Fruit fly (Drosophila melanogaster) whole organism, embryonic: ENCODE data around the gene mib2.

Source experiments
- ATbp ChIP-seq: fragments of 200-800 bp; sonication (Bioruptor generic); optimal IDR thresholded peaks from 2 replicates; lab custom pipeline; 2017; ENCODE audit warnings: missing biosample characterization, mild to moderate bottlenecking, missing genetic modification characterization, missing genetic modification reagents
- CG10147 ChIP-seq: fragments of 200-800 bp; sonication (Bioruptor generic); optimal IDR thresholded peaks from 2 replicates; lab custom pipeline; 2019; ENCODE audit warnings: missing biosample characterization, mild to moderate bottlenecking, missing genetic modification characterization, moderate library complexity
- CG10431 ChIP-seq: fragments of 200-800 bp; sonication (Bioruptor generic); optimal IDR thresholded peaks from 3 replicates; lab custom pipeline; 2018; ENCODE audit warnings: missing biosample characterization, mild to moderate bottlenecking, missing genetic modification characterization
- CG10565 ChIP-seq: fragments of 200-800 bp; sonication (Bioruptor generic); optimal IDR thresholded peaks from 3 replicates; lab custom pipeline; 2016; ENCODE audit warnings: missing biosample characterization, mild to moderate bottlenecking, missing genetic modification characterization
- CG11085 ChIP-seq: fragments of 200-800 bp; sonication (Bioruptor generic); IDR thresholded peaks from 2 replicates; pipeline ENCODE4 v1.3.6; 2022; ENCODE audit warnings: missing biosample characterization, missing genetic modification characterization
- CG11398 ChIP-seq: fragments of 200-800 bp; sonication (Bioruptor generic); optimal IDR thresholded peaks from 2 replicates; lab custom pipeline; 2016; ENCODE audit warnings: missing biosample characterization, missing genetic modification characterization
- CG12744 ChIP-seq: fragments of 200-800 bp; sonication (Bioruptor generic); optimal IDR thresholded peaks from 2 replicates; lab custom pipeline; 2016; ENCODE audit warnings: missing biosample characterization, missing genetic modification characterization
- CG15269 ChIP-seq: fragments of 200-800 bp; sonication (Bioruptor generic); optimal IDR thresholded peaks from 2 replicates; lab custom pipeline; 2018; ENCODE audit warnings: missing biosample characterization, mild to moderate bottlenecking, missing genetic modification characterization, moderate library complexity
- CG1529 ChIP-seq: fragments of 200-800 bp; sonication (Bioruptor generic); optimal IDR thresholded peaks from 3 replicates; lab custom pipeline; 2018; ENCODE audit warnings: missing biosample characterization, missing genetic modification characterization
- CG15479 ChIP-seq: fragments of 200-800 bp; sonication (Bioruptor generic); optimal IDR thresholded peaks from 3 replicates; lab custom pipeline; 2019; ENCODE audit warnings: missing biosample characterization, mild to moderate bottlenecking, missing genetic modification characterization, moderate library complexity
- CG1647 ChIP-seq: fragments of 200-800 bp; sonication (Bioruptor generic); optimal IDR thresholded peaks from 3 replicates; lab custom pipeline; 2016; ENCODE audit warnings: missing biosample characterization, missing genetic modification characterization
- CG17328 ChIP-seq: fragments of 200-800 bp; sonication (Bioruptor generic); IDR thresholded peaks from 2 replicates; pipeline ENCODE4 v1.3.6; 2022; ENCODE audit warnings: missing biosample characterization, missing genetic modification characterization
- CG17568 ChIP-seq: fragments of 200-800 bp; sonication (Bioruptor generic); optimal IDR thresholded peaks from 2 replicates; lab custom pipeline; 2018; ENCODE audit warnings: missing biosample characterization, mild to moderate bottlenecking, missing genetic modification characterization, moderate library complexity
- CG17612 ChIP-seq: fragments of 200-800 bp; sonication (Bioruptor generic); IDR thresholded peaks from 2 replicates; pipeline ENCODE4 v1.3.6; 2022; ENCODE audit warnings: missing biosample characterization, missing genetic modification characterization
- CG18476 ChIP-seq: fragments of 200-800 bp; sonication (Bioruptor generic); optimal IDR thresholded peaks from 2 replicates; lab custom pipeline; 2016; ENCODE audit warnings: missing biosample characterization, mild to moderate bottlenecking, missing genetic modification characterization
- CG33213 ChIP-seq: fragments of 200-800 bp; sonication (Bioruptor generic); optimal IDR thresholded peaks from 3 replicates; lab custom pipeline; 2016; ENCODE audit warnings: missing biosample characterization, missing genetic modification characterization
- CG4404 ChIP-seq: fragments of 200-800 bp; sonication (Bioruptor generic); IDR thresholded peaks from 2 replicates; pipeline ENCODE4 v1.3.6; 2022; ENCODE audit warnings: missing biosample characterization, missing genetic modification characterization
- CG4707 ChIP-seq: fragments of 200-800 bp; sonication (Bioruptor generic); optimal IDR thresholded peaks from 2 replicates; lab custom pipeline; 2018; ENCODE audit warnings: missing biosample characterization, mild to moderate bottlenecking, missing genetic modification characterization, moderate library complexity
- CG8924 ChIP-seq: fragments of 200-800 bp; optimal IDR thresholded peaks from 3 replicates; lab custom pipeline; 2019; ENCODE audit warnings: missing biosample characterization, mild to moderate bottlenecking, missing genetic modification characterization, moderate library complexity
- CG9609 ChIP-seq: fragments of 200-800 bp; sonication (Bioruptor generic); optimal IDR thresholded peaks from 3 replicates; lab custom pipeline; 2016; ENCODE audit warnings: missing biosample characterization, missing genetic modification characterization
- CHES-1-like ChIP-seq: fragments of 200-800 bp; sonication (Bioruptor generic); optimal IDR thresholded peaks from 2 replicates; lab custom pipeline; 2016; ENCODE audit warnings: missing biosample characterization, missing genetic modification characterization
- Dfd ChIP-seq, 2 experiments: fragments of >200 bp; optimal IDR thresholded peaks; 2 replicates each; lab custom pipeline; 2017; ENCODE audit warnings: missing biosample characterization in 2 of 2, missing genetic modification characterization in 2 of 2
- Fer2 ChIP-seq: fragments of 200-800 bp; sonication (Bioruptor generic); optimal IDR thresholded peaks from 2 replicates; lab custom pipeline; 2018; ENCODE audit warnings: missing biosample characterization, mild to moderate bottlenecking, missing genetic modification characterization, moderate library complexity
- Gsc ChIP-seq: fragments of 200-800 bp; sonication (Bioruptor generic); IDR thresholded peaks from 2 replicates; pipeline ENCODE4 v1.3.6; 2022; ENCODE audit warnings: missing biosample characterization, missing genetic modification characterization
- Hr39 ChIP-seq: fragments of >200 bp; optimal IDR thresholded peaks from 2 replicates; lab custom pipeline; 2017
- Lim3 ChIP-seq: fragments of 200-800 bp; sonication (Bioruptor generic); IDR thresholded peaks from 2 replicates; pipeline ENCODE4 v1.3.6; 2022; ENCODE audit warnings: missing biosample characterization, missing genetic modification characterization
- Meics ChIP-seq: fragments of 200-800 bp; sonication (Bioruptor generic); optimal IDR thresholded peaks from 2 replicates; lab custom pipeline; 2017; ENCODE audit warnings: missing biosample characterization, mild to moderate bottlenecking, missing genetic modification characterization
- PHDP ChIP-seq: fragments of 200-800 bp; sonication (Bioruptor generic); optimal IDR thresholded peaks from 3 replicates; lab custom pipeline; 2018; ENCODE audit warnings: missing biosample characterization, mild to moderate bottlenecking, missing genetic modification characterization, moderate library complexity
- Pdp1 ChIP-seq, 2 experiments: fragments of 200-800 bp; sonication (Bioruptor generic); optimal IDR thresholded peaks; 3 replicates each; lab custom pipeline; 2016; ENCODE audit warnings: missing biosample characterization in 2 of 2, missing genetic modification characterization in 2 of 2, mild to moderate bottlenecking in 1 of 2, moderate library complexity in 1 of 2
- crp ChIP-seq, 2 experiments: fragments of 200-800 bp; sonication (Bioruptor generic); optimal IDR thresholded peaks; 2 replicates in 1 of 2; 3 replicates in 1 of 2; lab custom pipeline; 2017; ENCODE audit warnings: missing biosample characterization in 2 of 2, missing genetic modification characterization in 2 of 2, mild to moderate bottlenecking in 1 of 2, moderate library complexity in 1 of 2
- dimm ChIP-seq: fragments of 200-800 bp; sonication (Bioruptor generic); IDR thresholded peaks from 2 replicates; pipeline ENCODE4 v1.3.6; 2022; ENCODE audit warnings: missing biosample characterization, missing genetic modification characterization
- dmrt11E ChIP-seq: fragments of 200-800 bp; sonication (Bioruptor generic); optimal IDR thresholded peaks from 3 replicates; lab custom pipeline; 2018; ENCODE audit warnings: missing biosample characterization, mild to moderate bottlenecking, missing genetic modification characterization, moderate library complexity
- en ChIP-seq: fragments of 200-800 bp; sonication (Bioruptor generic); optimal IDR thresholded peaks from 2 replicates; lab custom pipeline; 2016; ENCODE audit warnings: missing biosample characterization, missing genetic modification characterization
- ftz-f1 ChIP-seq: fragments of 200-800 bp; sonication (Bioruptor generic); optimal IDR thresholded peaks from 2 replicates; lab custom pipeline; 2016; ENCODE audit warnings: missing biosample characterization, missing genetic modification characterization
- fu2 ChIP-seq: fragments of 200-800 bp; sonication (Bioruptor generic); optimal IDR thresholded peaks from 2 replicates; lab custom pipeline; 2016; ENCODE audit warnings: missing biosample characterization, missing genetic modification characterization
- grau ChIP-seq: fragments of 200-800 bp; optimal IDR thresholded peaks from 3 replicates; lab custom pipeline; 2019; ENCODE audit warnings: missing biosample characterization, mild to moderate bottlenecking, missing genetic modification characterization, moderate library complexity
- kah ChIP-seq: fragments of 200-800 bp; sonication (Bioruptor generic); optimal IDR thresholded peaks from 2 replicates; lab custom pipeline; 2018; ENCODE audit warnings: missing biosample characterization, mild to moderate bottlenecking, missing genetic modification characterization
- ken ChIP-seq: fragments of 200-800 bp; sonication (Bioruptor generic); IDR thresholded peaks from 3 replicates; pipeline ENCODE4 v1.3.6; 2022; ENCODE audit warnings: missing biosample characterization, missing genetic modification characterization
- lab ChIP-seq: fragments of 200-800 bp; sonication (Bioruptor generic); optimal IDR thresholded peaks from 3 replicates; lab custom pipeline; 2017; ENCODE audit warnings: missing biosample characterization, missing genetic modification characterization, mild to moderate bottlenecking, moderate library complexity, missing genetic modification reagents
- oc ChIP-seq: fragments of 200-800 bp; sonication (Bioruptor generic); optimal IDR thresholded peaks from 2 replicates; lab custom pipeline; 2018; ENCODE audit warnings: missing biosample characterization, mild to moderate bottlenecking, missing genetic modification characterization, moderate library complexity
- onecut ChIP-seq: fragments of 200-800 bp; sonication (Bioruptor generic); IDR thresholded peaks from 2 replicates; pipeline ENCODE4 v1.3.6; 2022; ENCODE audit warnings: missing biosample characterization, missing genetic modification characterization
- p53 ChIP-seq: fragments of 200-800 bp; sonication (Bioruptor generic); optimal IDR thresholded peaks from 2 replicates; lab custom pipeline; 2016; ENCODE audit warnings: missing biosample characterization, missing genetic modification characterization
- phol ChIP-seq: fragments of 200-800 bp; sonication (Bioruptor generic); optimal IDR thresholded peaks from 3 replicates; lab custom pipeline; 2018; ENCODE audit warnings: missing biosample characterization, mild to moderate bottlenecking, missing genetic modification characterization, moderate library complexity
- ranshi ChIP-seq: fragments of 200-800 bp; sonication (Bioruptor generic); IDR thresholded peaks from 2 replicates; pipeline ENCODE4 v1.3.6; 2022; ENCODE audit warnings: missing biosample characterization, missing genetic modification characterization
- seq ChIP-seq: fragments of 200-800 bp; sonication (Bioruptor generic); IDR thresholded peaks from 2 replicates; pipeline ENCODE4 v1.3.6; 2022; ENCODE audit warnings: missing biosample characterization, missing genetic modification characterization
- shn ChIP-seq: fragments of 200-800 bp; sonication (Bioruptor generic); optimal IDR thresholded peaks from 3 replicates; lab custom pipeline; 2016; ENCODE audit warnings: missing biosample characterization, missing genetic modification characterization
- slou ChIP-seq: fragments of 200-800 bp; sonication (Bioruptor generic); optimal IDR thresholded peaks from 3 replicates; lab custom pipeline; 2016; ENCODE audit warnings: missing biosample characterization, missing genetic modification characterization
- trh ChIP-seq: fragments of 200-800 bp; sonication (Bioruptor generic); optimal IDR thresholded peaks from 2 replicates; lab custom pipeline; 2016; ENCODE audit warnings: missing biosample characterization, missing genetic modification characterization
- wek ChIP-seq: fragments of 200-800 bp; sonication (Bioruptor generic); optimal IDR thresholded peaks from 3 replicates; lab custom pipeline; 2018; ENCODE audit warnings: missing biosample characterization, mild to moderate bottlenecking, missing genetic modification characterization, moderate library complexity

The mib2 gene

dm6 chr2L:19021278-19022220 is 12.7 kb upstream of the mib2 start (continued):
- TF ChIP-seq shn (GFP tag; lab: Kevin White, UChicago) (peak; percentile 49), CG10565 (no peak), lab (GFP tag; lab: Kevin White, UChicago) (peak; percentile 83), Lim3 (GFP tag; lab: Robert Waterston, UW) (no peak), oc (tag; lab: Kevin White, UChicago) (peak; percentile 52), CG15479 (GFP tag; lab: Kevin White, UChicago) (no peak), wek (GFP tag; lab: Kevin White, UChicago) (no peak), CG8924 (tag; lab: Kevin White, UChicago) (peak; percentile 89), onecut (peak; percentile 55), Hr39 (lab: Kevin White, UChicago) (no peak), ATbp (GFP tag; lab: Kevin White, UChicago) (peak; percentile 82), CG12744 (no peak), Dfd (GFP tag; optimal IDR thresholded peaks at IDR 0.05; lab: Kevin White, UChicago) (no peak), Meics (peak; percentile 83), CG17328 (GFP tag; lab: Robert Waterston, UW) (peak; percentile 70), CG11398 (GFP tag; lab: Kevin White, UChicago) (no peak), phol (tag; lab: Kevin White, UChicago) (peak; percentile 76), CG1647 (no peak), en (GFP tag; lab: Kevin White, UChicago) (no peak), fu2 (GFP tag; lab: Kevin White, UChicago) (peak; percentile 4), seq (GFP tag; lab: Robert Waterston, UW) (peak; percentile 77), CG33213 (no peak), grau (tag; lab: Kevin White, UChicago) (peak; percentile 86), PHDP (peak; percentile 85), CG17612 (no peak), CG4707 (peak; percentile 24), CG1529 (GFP tag; lab: Kevin White, UChicago) (peak; percentile 85), slou (GFP tag; lab: Kevin White, UChicago) (peak; percentile 27), Pdp1 (GFP tag; optimal IDR thresholded peaks at IDR 0.05; lab: Kevin White, UChicago) (peak in 1 of 2 experiments; percentile 41), dmrt11E (tag; lab: Kevin White, UChicago) (peak; percentile 55), CG17568 (GFP tag; lab: Kevin White, UChicago) (peak; percentile 67), ftz-f1 (GFP tag; lab: Kevin White, UChicago) (no peak), CHES-1-like (GFP tag; lab: Kevin White, UChicago) (peak; percentile 35), dimm (GFP tag; lab: Robert Waterston, UW) (no peak), Gsc (GFP tag; lab: Robert Waterston, UW) (no peak), CG9609 (GFP tag; lab: Kevin White, UChicago) (no peak), CG10431 (GFP tag; lab: Kevin White, UChicago) (peak; percentile 67), trh (no peak), CG15269 (tag; lab: Kevin White, UChicago) (peak; percentile 87), ranshi (GFP tag; lab: Robert Waterston, UW) (peak; percentile 52; the same call in 1 of the 2 replicates), p53 (GFP tag; lab: Kevin White, UChicago) (no peak), ken (GFP tag; lab: Robert Waterston, UW) (peak; percentile 68; the same call in 1 of the 3 replicates), CG11085 (0 out of 2 replicates have a peak, but pooled peaks have one; percentile 25), crp (GFP tag; optimal IDR thresholded peaks at IDR 0.05; lab: Kevin White, UChicago) (peak in 1 of 2 experiments; percentile 34), Fer2 (peak; percentile 41), CG4404 (GFP tag; lab: Robert Waterston, UW) (no peak), kah (GFP tag; lab: Kevin White, UChicago) (peak; percentile 38), CG10147 (GFP tag; lab: Kevin White, UChicago) (peak; percentile 86), CG18476 (peak; percentile 39)
